Worm (Caenorhabditis elegans) whole organism, L1 larva: ENCODE measurements around the gene Y39A1A.21.
"Not testable (repeated sequence)": the region's sequence is repeated elsewhere in the genome, so short reads cannot be mapped to it uniquely, and the experiment has no call there.

ENCODE experiments used
- aha-1 ChIP-seq: fragments of 150-350 bp; optimal IDR thresholded peaks from 2 replicates; lab custom pipeline; 2014; ENCODE audit warnings: missing biosample characterization, missing genetic modification characterization
- alr-1 ChIP-seq: fragments of 200-800 bp; sonication (Bioruptor generic); optimal IDR thresholded peaks from 2 replicates; lab custom pipeline; 2018; ENCODE audit warnings: borderline replicate concordance, mild to moderate bottlenecking, missing genetic modification characterization, missing compliant biosample characterization
- ama-1 ChIP-seq: fragments of 150-350 bp; optimal IDR thresholded peaks from 2 replicates; lab custom pipeline; 2014
- ceh-8 ChIP-seq: fragments of 200-800 bp; sonication (Bioruptor generic); optimal IDR thresholded peaks from 2 replicates; lab custom pipeline; 2018; ENCODE audit warnings: mild to moderate bottlenecking, missing genetic modification characterization, moderate library complexity, missing compliant biosample characterization
- ceh-82 ChIP-seq, 3 experiments: fragments of 150-350 bp in 1 of 3; sonication (generic microtip) in 2 of 3; optimal IDR thresholded peaks; 2 replicates each; lab custom pipeline; 2014 to 2017; ENCODE audit warnings: missing biosample characterization in 3 of 3, missing genetic modification characterization in 3 of 3
- dsc-1 ChIP-seq: sonication (generic microtip); optimal IDR thresholded peaks from 2 replicates; lab custom pipeline; 2016; ENCODE audit warnings: mild to moderate bottlenecking, missing genetic modification characterization, missing compliant biosample characterization
- efl-1 ChIP-seq, 4 experiments: fragments of 150-350 bp; optimal IDR thresholded peaks in 3 of 4; peaks in 1 of 4; 1 replicate in 1 of 4; 2 replicates in 3 of 4; lab custom pipeline; 2014; ENCODE audit warnings: missing biosample characterization in 2 of 4, missing genetic modification characterization in 2 of 4, missing genetic modification reagents in 2 of 4
- efl-3 ChIP-seq: fragments of 200-800 bp; sonication (Bioruptor generic); optimal IDR thresholded peaks from 2 replicates; lab custom pipeline; 2018; ENCODE audit warnings: mild to moderate bottlenecking, missing genetic modification characterization, missing compliant biosample characterization
- egl-13 ChIP-seq: sonication (generic microtip); optimal IDR thresholded peaks from 2 replicates; lab custom pipeline; 2016; ENCODE audit warnings: missing genotype, missing genetic modification reagents, missing genetic modification characterization, missing compliant biosample characterization
- egl-27 ChIP-seq, 2 experiments: fragments of 150-350 bp in 1 of 2; sonication (generic microtip); optimal IDR thresholded peaks; 3 replicates each; lab custom pipeline; 2017 to 2018; ENCODE audit warnings: missing biosample characterization in 2 of 2, missing genetic modification characterization in 2 of 2, missing genetic modification reagents in 2 of 2
- elt-2 ChIP-seq: sonication (generic microtip); optimal IDR thresholded peaks from 2 replicates; lab custom pipeline; 2016; ENCODE audit warnings: missing genetic modification characterization, mild to moderate bottlenecking, inconsistent platforms, missing compliant biosample characterization, missing genetic modification reagents
- ets-5 ChIP-seq: fragments of 200-800 bp; sonication (Bioruptor generic); IDR thresholded peaks from 2 replicates; pipeline ENCODE4 v1.3.6; 2022; ENCODE audit warnings: missing genetic modification characterization, missing compliant biosample characterization
- fkh-10 ChIP-seq: sonication (generic microtip); optimal IDR thresholded peaks from 2 replicates; lab custom pipeline; 2017; ENCODE audit warnings: missing biosample characterization, missing genetic modification reagents, missing genetic modification characterization
- fos-1 ChIP-seq: fragments of 150-350 bp; optimal IDR thresholded peaks from 2 replicates; lab custom pipeline; 2014; ENCODE audit warnings: missing biosample characterization, missing genetic modification characterization
- grh-1 ChIP-seq: fragments of 200-800 bp; sonication (Bioruptor generic); IDR thresholded peaks from 2 replicates; pipeline ENCODE4 v1.3.6; 2022; ENCODE audit warnings: missing genetic modification reagents, missing genetic modification characterization, missing compliant biosample characterization
- hpl-2 ChIP-seq: fragments of 150-350 bp; optimal IDR thresholded peaks from 2 replicates; lab custom pipeline; 2014; ENCODE audit warnings: missing biosample characterization, missing genetic modification reagents, missing genetic modification characterization
- irx-1 ChIP-seq: sonication (generic microtip); optimal IDR thresholded peaks from 2 replicates; lab custom pipeline; 2016; ENCODE audit warnings: missing genetic modification characterization, missing compliant biosample characterization
- isw-1 ChIP-seq: fragments of 200-800 bp; sonication (Bioruptor generic); IDR thresholded peaks from 2 replicates; pipeline ENCODE4 v1.3.6; 2022; ENCODE audit warnings: missing genetic modification characterization, missing compliant biosample characterization
- jun-1 ChIP-seq: fragments of 150-350 bp; optimal IDR thresholded peaks from 2 replicates; lab custom pipeline; 2014; ENCODE audit warnings: missing biosample characterization, missing genetic modification reagents, missing genetic modification characterization
- lin-15B ChIP-seq: fragments of 150-350 bp; sonication (generic microtip); optimal IDR thresholded peaks from 3 replicates; lab custom pipeline; 2014; ENCODE audit warnings: missing biosample characterization, missing genetic modification characterization
- lin-35 ChIP-seq, 2 experiments: fragments of 150-350 bp; optimal IDR thresholded peaks; 2 replicates each; lab custom pipeline; 2014; ENCODE audit warnings: missing biosample characterization in 2 of 2, missing genetic modification characterization in 2 of 2, missing genetic modification reagents in 2 of 2
- lir-3 ChIP-seq: sonication (generic microtip); optimal IDR thresholded peaks from 2 replicates; lab custom pipeline; 2016; ENCODE audit warnings: mild to moderate bottlenecking, missing genetic modification characterization, moderate library complexity, missing compliant biosample characterization; ENCODE audit not compliant: poor library complexity
- lsy-2 ChIP-seq, 2 experiments: fragments of 150-350 bp; optimal IDR thresholded peaks; 2 replicates each; lab custom pipeline; 2014; ENCODE audit warnings: missing biosample characterization in 2 of 2, missing genetic modification characterization in 2 of 2
- mep-1 ChIP-seq: fragments of 150-350 bp; optimal IDR thresholded peaks from 2 replicates; lab custom pipeline; 2014; ENCODE audit warnings: missing biosample characterization, missing genetic modification characterization
- nhr-11 ChIP-seq: fragments of 150-350 bp; optimal IDR thresholded peaks from 2 replicates; lab custom pipeline; 2014; ENCODE audit warnings: missing biosample characterization, missing genetic modification characterization
- nhr-19 ChIP-seq: fragments of 200-800 bp; sonication (Bioruptor generic); conservative IDR thresholded peaks from 2 replicates; pipeline ENCODE4 v1.3.6; 2022; ENCODE audit warnings: missing genetic modification characterization, missing compliant biosample characterization
- nhr-84 ChIP-seq: sonication (generic microtip); optimal IDR thresholded peaks from 2 replicates; lab custom pipeline; 2017; ENCODE audit warnings: missing biosample characterization, missing genetic modification characterization
- nhr-85 ChIP-seq: sonication (generic microtip); peaks from one replicate; lab custom pipeline; 2016; ENCODE audit warnings: missing genetic modification characterization, inconsistent platforms, missing compliant biosample characterization
- nhr-90 ChIP-seq: sonication (generic microtip); optimal IDR thresholded peaks from 2 replicates; lab custom pipeline; 2016; ENCODE audit warnings: mild to moderate bottlenecking, missing genetic modification characterization, missing compliant biosample characterization; ENCODE audit not compliant: poor library complexity
- pag-3 ChIP-seq: sonication (generic microtip); optimal IDR thresholded peaks from 2 replicates; lab custom pipeline; 2017; ENCODE audit warnings: missing genetic modification characterization, mild to moderate bottlenecking, missing compliant biosample characterization, antibody characterized with exemption, borderline replicate concordance; ENCODE audit not compliant: insufficient read depth
- tbx-2 ChIP-seq: sonication (generic microtip); optimal IDR thresholded peaks from 2 replicates; lab custom pipeline; 2016; ENCODE audit warnings: missing genetic modification characterization, missing compliant biosample characterization
- tlp-1 ChIP-seq: fragments of 150-350 bp; optimal IDR thresholded peaks from 2 replicates; lab custom pipeline; 2014; ENCODE audit warnings: missing biosample characterization, missing genetic modification characterization
- vab-15 ChIP-seq: sonication (generic microtip); optimal IDR thresholded peaks from 2 replicates; lab custom pipeline; 2017; ENCODE audit warnings: missing genotype, mild to moderate bottlenecking, missing genetic modification characterization, missing compliant biosample characterization
- ztf-11 ChIP-seq, 2 experiments: sonication (generic microtip); optimal IDR thresholded peaks; 2 replicates each; lab custom pipeline; 2016 to 2017; ENCODE audit warnings: missing genetic modification characterization in 2 of 2, missing biosample characterization in 1 of 2, missing compliant biosample characterization in 1 of 2

Y39A1A.21 gene

ce11 chrIII:10706972-10707438 lies at the start of gene Y39A1A.21, which contains the start of gene Y39A1A.22 (continued):
- TF ChIP-seq irx-1 (peak; percentile 87), hpl-2 (no peak), tlp-1 (tag; lab: Kevin White, UChicago) (no peak), elt-2 (tag; lab: Kevin White, UChicago) (peak; percentile 49), vab-15 (tag; lab: Kevin White, UChicago) (no peak), pag-3 (no peak), nhr-90 (tag; lab: Kevin White, UChicago) (peak; percentile 86), jun-1 (tag; lab: Kevin White, UChicago) (peak; percentile 81), ztf-11 (tag; optimal IDR thresholded peaks at IDR 0.05; lab: Kevin White, UChicago) (peak in 1 of 2 experiments; percentile 75), mep-1 (tag; lab: Kevin White, UChicago) (peak; percentile 88), tbx-2 (tag; lab: Kevin White, UChicago) (peak; percentile 87), lin-35 (GFP tag; optimal IDR thresholded peaks at IDR 0.05; lab: Kevin White, UChicago) (peak; percentile 83 to 88), lin-15B (tag; lab: Kevin White, UChicago) (peak; percentile 69), grh-1 (GFP tag; lab: Robert Waterston, UW) (peak; percentile 75), lsy-2 (tag; optimal IDR thresholded peaks at IDR 0.05; lab: Kevin White, UChicago) (peak; percentile 86 to 88), lir-3 (tag; lab: Kevin White, UChicago) (no peak), egl-13 (tag; lab: Kevin White, UChicago) (peak; percentile 64), alr-1 (tag; lab: Kevin White, UChicago) (no peak), ceh-8 (GFP tag; lab: Kevin White, UChicago) (peak; percentile 60), nhr-19 (GFP tag; lab: Robert Waterston, UW) (peak; percentile 86), efl-3 (GFP tag; lab: Kevin White, UChicago) (peak; percentile 46), isw-1 (GFP tag; lab: Robert Waterston, UW) (peak; percentile 78), ets-5 (GFP tag; lab: Robert Waterston, UW) (no peak), dsc-1 (peak; percentile 91), egl-27 (tag; optimal IDR thresholded peaks at IDR 0.05; lab: Kevin White, UChicago) (no peak), fos-1 (tag; lab: Kevin White, UChicago) (peak; percentile 32), nhr-85 (tag; lab: Kevin White, UChicago) (peak; percentile 94), nhr-11 (peak; percentile 35), aha-1 (tag; lab: Kevin White, UChicago) (peak; percentile 43), fkh-10 (peak; percentile 87), ama-1 (lab: Kevin White, UChicago) (no peak)

- TF ChIP-seq ceh-82 (tag; optimal IDR thresholded peaks at IDR 0.05; lab: Kevin White, UChicago) = no peak
- TF ChIP-seq efl-1 (optimal IDR thresholded peaks at IDR 0.05; lab: Kevin White, UChicago) = no peak
- TF ChIP-seq efl-1 (GFP tag; optimal IDR thresholded peaks at IDR 0.05 in 1 of 2; lab: Kevin White, UChicago) = peak in 1 of 2 experiments; percentile 93
- TF ChIP-seq, all 84 proteins: peak for 1
Measured at ce11 chrIII:10755480-10756066, 48.8 kb upstream of the Y39A1A.21 start, which contains the start of gene hpl-2. hpl-2 (minus strand) TSS chrIII:10755530.

- TF ChIP-seq efl-1 (optimal IDR thresholded peaks at IDR 0.05; lab: Kevin White, UChicago) (no peak), efl-1 (GFP tag; optimal IDR thresholded peaks at IDR 0.05 in 1 of 2; lab: Kevin White, UChicago) (peak in 1 of 2 experiments; percentile 95), efl-3 (GFP tag; lab: Kevin White, UChicago) (no peak)
Measured at ce11 chrIII:10754379-10754778, 47.6 kb upstream of the Y39A1A.21 start.

ce11 chrIII:10750043-10750442 lies 43.2 kb upstream of the Y39A1A.21 start, which contains the start of gene enu-3.6:
enu-3.6 (plus strand) TSS chrIII:10750434.
- TF ChIP-seq lsy-2 (tag; optimal IDR thresholded peaks at IDR 0.05; lab: Kevin White, UChicago); nhr-84 (tag; lab: Kevin White, UChicago); lin-35 (GFP tag; optimal IDR thresholded peaks at IDR 0.05; lab: Kevin White, UChicago): not testable (repeated sequence)
